Worm (Caenorhabditis elegans): ENCODE data around the gene F15B9.10.

The F15B9.10 gene

DNA sequence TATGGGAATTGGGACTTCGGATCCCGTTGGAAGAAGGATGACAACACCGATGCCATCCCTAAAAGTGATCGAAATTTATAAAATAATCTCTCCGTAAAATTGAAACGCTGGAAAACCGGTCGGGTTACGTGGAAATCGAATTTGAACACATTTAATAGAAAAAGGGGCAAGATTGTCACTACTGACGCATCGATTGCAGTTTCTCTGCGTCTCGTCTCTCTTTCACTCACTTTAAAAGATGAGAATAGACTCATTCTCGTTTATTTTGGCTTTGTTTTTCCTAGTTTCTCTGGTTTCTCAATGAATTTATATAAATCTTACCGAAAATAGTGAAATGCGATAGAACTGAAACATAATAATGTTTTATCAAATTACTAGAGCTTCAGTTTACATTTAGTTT lies 32.9 kb upstream of the F15B9.10 start, which contains the start of gene scyl-1 (continued):
- TF ChIP-seq mab-5 (tag; optimal IDR thresholded peaks at IDR 0.05) (peak; percentile 78), nhr-12 (tag; optimal IDR thresholded peaks at IDR 0.05) (no peak), lsy-2 (tag; optimal IDR thresholded peaks at IDR 0.05) (peak; percentile 69 to 89)

DNA sequence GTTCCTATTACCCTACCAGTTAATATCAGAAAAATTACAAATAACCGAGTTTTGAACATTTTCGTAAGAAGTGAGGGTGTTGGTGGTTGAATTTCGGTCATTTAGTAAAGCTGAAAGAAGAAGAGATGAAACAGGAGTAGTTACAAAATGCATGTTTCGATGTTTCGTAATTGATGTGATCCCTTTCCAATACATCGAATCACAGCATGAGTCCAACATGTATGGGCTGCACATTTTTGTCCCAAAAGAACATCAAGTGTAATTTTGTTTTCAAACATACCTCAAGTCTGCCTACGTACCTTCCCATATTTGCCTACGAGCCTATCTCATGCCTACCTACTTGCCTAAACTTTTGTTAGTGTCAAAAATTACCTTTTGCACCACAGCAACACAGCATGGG lies 27.7 kb upstream of the F15B9.10 start, which contains the start of gene W07G4.2:
W07G4.2 (minus strand) TSS at position 101 of the 400 bp plus-strand sequence.
- no peak for TF ChIP-seq nhr-10 (tag; optimal IDR thresholded peaks at IDR 0.05)
- no peak for TF ChIP-seq ztf-4 (tag; optimal IDR thresholded peaks at IDR 0.05)
- no peak for TF ChIP-seq nhr-6 (tag; optimal IDR thresholded peaks at IDR 0.05)
- TF ChIP-seq crh-2 (tag; optimal IDR thresholded peaks at IDR 0.05): no peak
- no peak for TF ChIP-seq lin-11 (tag; optimal IDR thresholded peaks at IDR 0.05)
- TF ChIP-seq sma-3 (GFP tag; optimal IDR thresholded peaks at IDR 0.05): no peak
- no peak for TF ChIP-seq nhr-23 (tag; optimal IDR thresholded peaks at IDR 0.05)
- no peak for TF ChIP-seq skn-1 (tag; optimal IDR thresholded peaks at IDR 0.05)
- no peak for TF ChIP-seq mbf-1 (tag; optimal IDR thresholded peaks at IDR 0.05)
- TF ChIP-seq nhr-77 (tag; optimal IDR thresholded peaks at IDR 0.05): no peak
- TF ChIP-seq nhr-21 (tag; optimal IDR thresholded peaks at IDR 0.05): no peak
- TF ChIP-seq elt-3 (tag; optimal IDR thresholded peaks at IDR 0.05): no peak
- no peak for TF ChIP-seq ZK546.5 (tag; optimal IDR thresholded peaks at IDR 0.05)
- no peak for TF ChIP-seq C34F6.9 (tag; optimal IDR thresholded peaks at IDR 0.05)
- no peak for TF ChIP-seq dmd-4 (tag; optimal IDR thresholded peaks at IDR 0.05)
- no peak for TF ChIP-seq unc-62 (GFP tag; optimal IDR thresholded peaks at IDR 0.05)

DNA sequence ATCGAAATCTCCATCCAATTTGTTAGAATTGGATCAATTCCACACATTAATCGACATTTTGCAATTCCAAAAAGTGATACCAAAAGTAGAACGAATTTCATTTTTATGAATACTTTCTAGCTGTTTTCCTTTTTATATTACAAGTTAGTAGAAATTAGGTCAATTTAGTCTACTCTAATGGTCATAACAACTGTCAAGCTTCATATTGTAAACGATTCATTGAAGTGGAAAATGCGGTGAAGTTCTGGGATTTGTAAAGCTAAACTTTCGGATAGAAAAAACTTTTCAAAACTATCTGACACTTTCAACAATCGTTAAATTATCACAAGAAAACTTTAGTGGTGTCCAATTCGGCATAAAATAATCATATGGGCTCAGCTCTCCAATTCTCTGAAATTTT lies 25.9 kb upstream of the F15B9.10 start, which contains the start of gene W07G4.7:
W07G4.7 (minus strand) TSS at position 101 of the 400 bp plus-strand sequence.
- TF ChIP-seq F13H6.1 (tag; optimal IDR thresholded peaks at IDR 0.05): no peak

DNA sequence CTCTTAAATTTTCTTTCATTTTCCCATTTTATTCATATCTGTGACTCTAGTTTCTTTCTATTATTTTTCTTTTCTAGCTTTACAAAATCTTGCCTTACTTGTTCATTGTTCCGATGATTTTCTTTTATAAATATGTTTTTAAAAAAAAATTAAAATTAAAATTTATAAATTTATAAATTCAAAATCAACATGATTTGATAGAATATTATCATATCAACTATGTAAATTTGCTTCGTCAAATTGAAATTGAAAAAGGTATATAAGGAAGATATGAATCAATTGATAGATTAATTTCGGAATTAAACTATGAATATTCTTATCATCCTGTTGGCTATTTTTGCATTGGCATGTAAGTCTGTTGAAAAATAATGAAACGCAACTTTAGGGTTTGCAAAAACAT lies 24.5 kb upstream of the F15B9.10 start, which contains the start of gene W07G4.1:
W07G4.1 (plus strand) TSS at position 301 of the 400 bp plus-strand sequence.
- no peak for TF ChIP-seq nhr-23 (tag; optimal IDR thresholded peaks at IDR 0.05)
- no peak for TF ChIP-seq unc-39 (tag; optimal IDR thresholded peaks at IDR 0.05)
- TF ChIP-seq sma-3 (GFP tag; optimal IDR thresholded peaks at IDR 0.05): no peak
- TF ChIP-seq snpc-4 (tag; optimal IDR thresholded peaks at IDR 0.05): no peak
- no peak for TF ChIP-seq elt-1 (tag; optimal IDR thresholded peaks at IDR 0.05)
- no peak for TF ChIP-seq ama-1 (optimal IDR thresholded peaks at IDR 0.05)
- TF ChIP-seq ztf-1 (GFP tag; conservative IDR thresholded peaks at IDR 0.05): no peak
- TF ChIP-seq blmp-1 (tag; optimal IDR thresholded peaks at IDR 0.05; ENCODE audit: insufficient read depth): no peak
- TF ChIP-seq lin-13 (GFP tag; optimal IDR thresholded peaks at IDR 0.05): no peak
- TF ChIP-seq nhr-237 (tag; optimal IDR thresholded peaks at IDR 0.05): no peak
- no peak for TF ChIP-seq R02D3.7 (tag; optimal IDR thresholded peaks at IDR 0.05)
- TF ChIP-seq nhr-10 (tag; optimal IDR thresholded peaks at IDR 0.05): no peak
- TF ChIP-seq lin-11 (tag; optimal IDR thresholded peaks at IDR 0.05): no peak
- TF ChIP-seq nhr-77 (tag; optimal IDR thresholded peaks at IDR 0.05): no peak
- no peak for TF ChIP-seq nhr-6 (tag; optimal IDR thresholded peaks at IDR 0.05)
- no peak for TF ChIP-seq ztf-4 (tag; optimal IDR thresholded peaks at IDR 0.05)
- TF ChIP-seq fos-1 (tag; optimal IDR thresholded peaks at IDR 0.05): no peak
- TF ChIP-seq peb-1 (tag; optimal IDR thresholded peaks at IDR 0.05): no peak
- TF ChIP-seq elt-3 (tag; optimal IDR thresholded peaks at IDR 0.05): no peak
- no peak for TF ChIP-seq C34F6.9 (tag; optimal IDR thresholded peaks at IDR 0.05)

ce11 chrV:13028871-13029270 lies 20.1 kb upstream of the F15B9.10 start:
- TF ChIP-seq nhr-23 (tag; optimal IDR thresholded peaks at IDR 0.05): no peak
- no peak for TF ChIP-seq Y55F3AM.14 (GFP tag; optimal IDR thresholded peaks at IDR 0.05)
- no peak for TF ChIP-seq nhr-237 (tag; optimal IDR thresholded peaks at IDR 0.05)
- TF ChIP-seq crh-2 (tag; optimal IDR thresholded peaks at IDR 0.05): no peak
- no peak for TF ChIP-seq unc-39 (tag; optimal IDR thresholded peaks at IDR 0.05)
- no peak for TF ChIP-seq ZK546.5 (tag; optimal IDR thresholded peaks at IDR 0.05)
- TF ChIP-seq peb-1 (tag; optimal IDR thresholded peaks at IDR 0.05): no peak
- TF ChIP-seq unc-55 (GFP tag; optimal IDR thresholded peaks at IDR 0.05): no peak

Data from whole organism, L2 larva.